Fruit fly (Drosophila melanogaster): ENCODE measurements around the gene Sfp78E.

The Sfp78E gene

DNA sequence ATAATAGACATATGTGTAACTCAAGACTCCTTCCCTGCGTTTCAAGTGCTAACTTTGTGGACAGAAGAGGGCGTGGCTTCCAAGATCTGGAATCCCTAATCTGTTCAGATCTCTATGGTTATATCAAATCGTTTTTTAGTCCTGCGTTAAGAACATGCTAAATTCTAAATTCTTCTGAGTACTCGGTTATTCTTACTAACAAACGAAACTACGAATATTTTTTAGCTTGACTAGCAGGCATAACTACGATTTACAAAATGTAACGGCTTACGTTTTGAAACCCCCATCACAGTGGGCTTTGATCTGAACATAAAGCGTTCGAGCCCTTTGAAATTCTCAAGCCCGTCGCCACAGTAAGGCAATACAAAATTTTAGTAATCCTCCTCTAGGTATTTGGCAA lies 44.8 kb downstream of the Sfp78E start, which contains the start of gene CG32445:
Gene CG32445 (plus strand): TSS at position 301 of the 400 bp plus-strand sequence.
- no peak for TF ChIP-seq lola (GFP tag; optimal IDR thresholded peaks at IDR 0.05)
- TF ChIP-seq dl (GFP tag; optimal IDR thresholded peaks at IDR 0.05; ENCODE audit: insufficient read depth in 1 of 2, partially characterized antibody in 2 of 2), result no peak
- no peak for TF ChIP-seq GATAd (GFP tag; optimal IDR thresholded peaks at IDR 0.05)
- no peak for TF ChIP-seq psq (GFP tag; optimal IDR thresholded peaks at IDR 0.05)

DNA sequence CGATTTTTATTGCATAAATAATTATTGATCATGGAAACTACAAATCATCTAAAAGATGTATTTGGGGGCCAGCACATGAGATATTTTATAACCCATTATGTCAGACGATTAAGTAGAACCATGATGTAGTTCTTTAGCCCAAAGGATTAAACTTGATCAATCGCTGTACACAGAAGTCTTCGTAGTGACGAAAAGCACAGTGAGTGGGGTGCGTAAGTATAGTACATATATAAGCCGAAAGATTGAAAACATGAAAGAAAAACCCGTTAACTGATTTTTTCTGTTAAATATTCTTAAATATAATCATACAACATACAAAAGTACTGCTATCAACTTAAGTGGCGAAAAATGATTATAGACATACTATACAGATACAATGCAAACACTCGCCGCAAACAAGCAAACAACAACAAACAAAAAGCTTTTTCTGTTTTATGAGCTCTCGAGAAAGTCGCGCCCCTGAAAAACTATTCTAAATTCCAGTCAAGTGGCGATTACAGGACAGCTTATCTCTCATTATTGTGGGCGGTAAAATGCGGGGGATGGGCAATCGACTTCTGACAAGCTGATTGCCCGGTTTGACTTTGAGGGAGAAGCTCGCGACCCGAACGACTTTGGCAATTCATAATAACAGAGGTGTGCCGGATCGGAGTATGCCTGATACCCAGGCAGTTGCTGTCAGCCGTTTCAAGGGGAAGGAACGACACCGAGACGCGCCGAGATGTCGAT lies 47.4 kb downstream of the Sfp78E start, which contains the start of gene CG32444:
Gene CG32444 (plus strand): TSS at position 683 of the 729 bp plus-strand sequence.
- no peak for TF ChIP-seq fru (GFP tag; optimal IDR thresholded peaks at IDR 0.05)

- TF ChIP-seq pan (optimal IDR thresholded peaks at IDR 0.05) (no peak), dsf (GFP tag; optimal IDR thresholded peaks at IDR 0.05; ENCODE audit: borderline replicate concordance) (no peak), dl (GFP tag; optimal IDR thresholded peaks at IDR 0.05; ENCODE audit: insufficient read depth in 1 of 2, partially characterized antibody in 2 of 2) (no peak), N (GFP tag; optimal IDR thresholded peaks at IDR 0.05) (no peak), Hr78 (GFP tag; optimal IDR thresholded peaks at IDR 0.05) (no peak), woc (GFP tag; optimal IDR thresholded peaks at IDR 0.05) (no peak), HLH106 (tag; optimal IDR thresholded peaks at IDR 0.05) (no peak), CG9705 (GFP tag; optimal IDR thresholded peaks at IDR 0.05) (no peak), Rel (GFP tag; optimal IDR thresholded peaks at IDR 0.05) (no peak), Rel (tag; optimal IDR thresholded peaks at IDR 0.05) (no peak), foxo (GFP tag; optimal IDR thresholded peaks at IDR 0.05) (no peak), brk (GFP tag; optimal IDR thresholded peaks at IDR 0.05) (no peak), Abd-B (GFP tag; optimal IDR thresholded peaks at IDR 0.05) (no peak), Dif (GFP tag; optimal IDR thresholded peaks at IDR 0.05; ENCODE audit: partially characterized antibody) (no peak), dmrt93B (GFP tag; optimal IDR thresholded peaks at IDR 0.05) (no peak)
These were observed 48.6 kb downstream of the Sfp78E start, which contains the start of gene ORMDL for dm6 chr3L:21635208-21635607. Gene ORMDL, plus strand, starts transcription at chr3L:21635305.

DNA sequence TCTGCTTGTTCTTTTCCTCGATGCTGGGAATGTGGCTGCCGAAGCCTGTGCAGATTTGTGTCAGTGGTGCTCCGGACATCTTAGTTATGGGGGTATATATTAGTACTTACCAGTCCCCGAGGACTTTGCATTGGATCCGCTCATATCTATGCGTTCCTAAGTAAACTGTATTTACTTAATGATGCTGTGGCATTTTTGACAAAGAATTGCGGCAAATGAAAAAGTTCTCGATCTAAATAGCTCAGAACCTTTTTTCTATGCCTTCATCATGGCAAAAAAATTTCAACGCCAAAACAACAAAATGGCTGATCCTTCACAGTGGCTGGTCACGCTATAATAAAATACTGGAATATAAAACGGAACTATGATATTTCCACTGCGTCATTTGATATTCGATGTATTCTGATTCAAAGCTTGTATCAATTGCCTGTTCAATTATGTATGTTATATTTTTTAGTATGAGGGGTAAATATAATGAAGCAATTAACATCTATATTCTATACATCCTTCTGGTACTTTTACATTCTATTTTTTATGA lies 49.6 kb downstream of the Sfp78E start, which contains the start of gene MED1:
Gene MED1 (minus strand): TSS at position 295 of the 538 bp plus-strand sequence.
- no peak for TF ChIP-seq jim (GFP tag; optimal IDR thresholded peaks at IDR 0.05)
- TF ChIP-seq lola (GFP tag; optimal IDR thresholded peaks at IDR 0.05), result peak; percentile 55
- TF ChIP-seq pan (optimal IDR thresholded peaks at IDR 0.05), result no peak
- TF ChIP-seq N (GFP tag; optimal IDR thresholded peaks at IDR 0.05), result peak; percentile 57
- no peak for TF ChIP-seq tai (GFP tag; optimal IDR thresholded peaks at IDR 0.05)
- TF ChIP-seq HLH106 (tag; optimal IDR thresholded peaks at IDR 0.05), result peak; percentile 23
- no peak for TF ChIP-seq dmrt93B (GFP tag; optimal IDR thresholded peaks at IDR 0.05)
- TF ChIP-seq Dfd (GFP tag; optimal IDR thresholded peaks at IDR 0.05), result no peak
- peak; percentile 30 for TF ChIP-seq woc (GFP tag; optimal IDR thresholded peaks at IDR 0.05)

Measured in whole organism, wandering third instar larva.